Worm (Caenorhabditis elegans): ENCODE data around the gene dhp-2.

dhp-2 gene

DNA sequence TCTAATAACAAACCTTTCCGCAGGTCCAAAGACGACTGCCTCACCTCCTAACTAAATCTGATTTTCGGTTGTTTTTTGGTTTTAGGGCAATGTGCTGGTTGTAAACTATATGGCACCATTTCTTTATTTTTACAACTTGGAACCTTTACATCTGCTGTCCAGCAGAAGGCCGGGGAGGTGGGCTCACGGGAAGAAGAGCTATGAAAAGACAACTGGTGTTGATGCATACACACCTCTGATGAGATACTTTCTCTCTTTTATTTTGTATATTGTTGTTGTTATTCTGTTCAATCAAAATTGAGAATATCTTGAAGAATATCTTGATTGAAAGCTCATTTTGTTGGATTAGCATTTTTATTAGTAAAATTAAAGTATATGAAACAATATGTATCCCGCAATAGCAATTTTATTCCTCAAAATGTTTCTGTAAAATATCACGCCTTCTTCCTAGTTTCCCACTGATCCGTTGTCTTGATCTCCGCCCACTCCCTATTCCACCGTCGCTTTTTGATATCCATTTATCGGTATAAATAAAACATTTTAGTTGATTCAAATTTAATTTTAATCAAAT is at the start of gene dhp-2:
TSS of gene dhp-2 (plus strand) at position 521 of the 571 bp plus-strand sequence.
- TF ChIP-seq lin-14 (GFP tag; optimal IDR thresholded peaks at IDR 0.05) (peak; percentile 35), rnt-1 (tag; optimal IDR thresholded peaks at IDR 0.05) (peak; percentile 13), nhr-12 (tag; optimal IDR thresholded peaks at IDR 0.05) (no peak)

DNA sequence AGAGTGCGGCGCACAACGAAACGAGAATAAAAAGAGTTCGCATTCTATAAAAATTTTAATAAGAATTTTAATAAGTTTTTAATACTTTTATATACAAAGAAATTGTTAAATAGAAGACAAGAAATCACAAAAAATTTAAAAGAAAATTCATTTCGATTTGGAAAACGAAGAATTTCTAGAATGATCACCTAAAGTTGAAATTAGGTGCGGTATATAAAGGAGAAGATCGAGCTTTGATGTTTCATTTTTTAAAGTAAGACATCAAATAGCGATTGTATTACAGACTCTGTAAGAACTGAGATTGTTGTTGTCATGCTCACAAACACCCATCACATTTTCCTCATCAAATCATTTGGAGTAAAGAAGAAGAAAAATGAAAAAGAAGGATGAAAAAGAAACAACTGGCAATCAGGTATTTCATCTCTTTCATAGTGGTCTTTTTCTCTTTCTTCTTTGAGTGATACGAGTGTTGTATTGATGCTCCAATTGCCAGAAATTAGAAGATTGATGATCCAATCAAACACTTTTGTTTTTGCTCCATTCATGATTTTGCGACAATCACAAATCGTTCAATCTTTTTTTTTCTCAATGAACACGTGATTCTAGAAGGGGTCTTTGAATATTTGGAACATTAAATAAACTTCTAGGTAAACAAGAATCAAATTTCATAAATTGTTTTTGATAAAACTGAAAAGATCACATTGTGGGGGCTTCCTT is 49.6 kb upstream of the dhp-2 start, which contains the start of gene dur-1:
TSS of gene dur-1 (minus strand) at position 51 of the 717 bp plus-strand sequence.
- TF ChIP-seq nhr-20 (tag; optimal IDR thresholded peaks at IDR 0.05), result peak; percentile 23
- TF ChIP-seq pag-3 (tag; optimal IDR thresholded peaks at IDR 0.05; ENCODE audit: borderline replicate concordance, insufficient read depth), result peak; percentile 46
- TF ChIP-seq rnt-1 (tag; optimal IDR thresholded peaks at IDR 0.05), result peak; percentile 62
- TF ChIP-seq nhr-71 (tag; optimal IDR thresholded peaks at IDR 0.05), result peak; percentile 83
- no peak for TF ChIP-seq egl-27 (tag; optimal IDR thresholded peaks at IDR 0.05)
- TF ChIP-seq lin-39 (tag; optimal IDR thresholded peaks at IDR 0.05), result peak; percentile 90
- TF ChIP-seq lin-14 (GFP tag; optimal IDR thresholded peaks at IDR 0.05), result peak; percentile 84
- TF ChIP-seq lin-35 (GFP tag; optimal IDR thresholded peaks at IDR 0.05), result peak in 1 of 2 experiments; percentile 5
- TF ChIP-seq snu-23 (GFP tag; optimal IDR thresholded peaks at IDR 0.05), result peak; percentile 44
- no peak for TF ChIP-seq lin-15B (tag; optimal IDR thresholded peaks at IDR 0.05)
- peak; percentile 60 to 64 for TF ChIP-seq lsy-2 (tag; optimal IDR thresholded peaks at IDR 0.05)
- TF ChIP-seq nhr-19 (GFP tag; conservative IDR thresholded peaks at IDR 0.05), result peak; percentile 69
- no peak for TF ChIP-seq skn-1 (tag; optimal IDR thresholded peaks at IDR 0.05)

DNA sequence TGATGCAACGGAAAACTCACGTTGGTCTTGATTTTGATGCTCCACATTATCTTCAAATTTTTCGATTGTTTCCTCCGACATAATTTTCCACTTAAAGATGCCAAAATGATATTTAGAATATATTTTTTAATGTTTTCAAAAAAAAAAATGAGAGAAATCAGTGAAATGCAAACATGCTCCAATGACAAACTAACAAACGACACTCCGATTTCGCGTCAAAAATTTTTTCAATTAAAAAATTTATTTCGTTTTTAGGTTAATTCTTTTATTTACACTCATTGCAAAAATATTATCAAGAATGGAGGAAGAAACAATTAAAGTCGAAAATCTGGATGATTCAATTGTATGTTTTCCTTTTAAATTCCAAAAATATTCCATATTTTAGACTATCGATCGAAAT is 45.9 kb upstream of the dhp-2 start, which contains the start of the genes trmt-10A and F25H8.2:
TSS of gene trmt-10A (minus strand) at position 159 of the 400 bp plus-strand sequence.
TSS of gene F25H8.2 (plus strand) at position 181 of the 400 bp plus-strand sequence.
- TF ChIP-seq zip-4 (GFP tag; optimal IDR thresholded peaks at IDR 0.05) (no peak), lsy-2 (tag; optimal IDR thresholded peaks at IDR 0.05) (peak; percentile 34 to 83), lin-15B (tag; optimal IDR thresholded peaks at IDR 0.05) (peak; percentile 78), fkh-4 (tag; optimal IDR thresholded peaks at IDR 0.05; ENCODE audit: borderline replicate concordance) (no peak), dpl-1 (GFP tag; optimal IDR thresholded peaks at IDR 0.05) (peak; percentile 49 to 75 (median 52)), snpc-4 (tag; optimal IDR thresholded peaks at IDR 0.05) (no peak), efl-1 (optimal IDR thresholded peaks at IDR 0.05) (peak; percentile 47 to 54), efl-1 (GFP tag; optimal IDR thresholded peaks at IDR 0.05 in 1 of 2) (peak; percentile 62 to 91), F16B12.6 (tag; optimal IDR thresholded peaks at IDR 0.05) (peak; percentile 3), mab-9 (GFP tag; IDR thresholded peaks at IDR 0.05) (no peak), snu-23 (GFP tag; optimal IDR thresholded peaks at IDR 0.05) (peak; percentile 38), nhr-47 (tag; optimal IDR thresholded peaks at IDR 0.05) (peak; percentile 30), mef-2 (tag; optimal IDR thresholded peaks at IDR 0.05) (no peak), ztf-4 (tag; optimal IDR thresholded peaks at IDR 0.05) (no peak), mep-1 (tag; optimal IDR thresholded peaks at IDR 0.05) (peak; percentile 77), unc-62 (GFP tag; optimal IDR thresholded peaks at IDR 0.05) (no peak), fos-1 (tag; optimal IDR thresholded peaks at IDR 0.05) (no peak), nhr-76 (tag; optimal IDR thresholded peaks at IDR 0.05) (no peak), C16A3.4 (tag; optimal IDR thresholded peaks at IDR 0.05) (peak; percentile 67), xbp-1 (tag; optimal IDR thresholded peaks at IDR 0.05) (peak; percentile 13), nhr-71 (tag; optimal IDR thresholded peaks at IDR 0.05) (peak; percentile 36), nhr-19 (GFP tag; conservative IDR thresholded peaks at IDR 0.05) (no peak), elt-3 (tag; optimal IDR thresholded peaks at IDR 0.05) (peak in 1 of 6 experiments; percentile 50), sptf-1 (tag; optimal IDR thresholded peaks at IDR 0.05) (no peak), blmp-1 (tag; optimal IDR thresholded peaks at IDR 0.05) (no peak), lin-35 (GFP tag; optimal IDR thresholded peaks at IDR 0.05) (peak; percentile 62 to 79), skn-1 (tag; optimal IDR thresholded peaks at IDR 0.05) (peak; percentile 77), nhr-90 (tag; optimal IDR thresholded peaks at IDR 0.05; ENCODE audit: poor library complexity) (no peak), lin-14 (GFP tag; optimal IDR thresholded peaks at IDR 0.05) (peak; percentile 58), hpl-2 (GFP tag; optimal IDR thresholded peaks at IDR 0.05) (no peak), mdl-1 (tag; optimal IDR thresholded peaks at IDR 0.05) (no peak), dsc-1 (tag; optimal IDR thresholded peaks at IDR 0.05) (no peak)

Data from whole organism, L1 larva.